Fruit fly (Drosophila melanogaster) whole organism, adult: Measurements from ENCODE around the gene RtGEF.

Experiments used
- CG11617 ChIP-seq: fragments of 200-800 bp; sonication (Bioruptor generic); optimal IDR thresholded peaks from 2 replicates; lab custom pipeline; 2017; ENCODE audit warnings: mild to moderate bottlenecking, missing biosample characterization, missing genetic modification reagents, missing genetic modification characterization
- CG12768 ChIP-seq: fragments of 200-800 bp; sonication (Bioruptor generic); optimal IDR thresholded peaks from 2 replicates; lab custom pipeline; 2017; ENCODE audit warnings: missing biosample characterization, missing genetic modification characterization, mild to moderate bottlenecking, moderate library complexity, missing genetic modification reagents
- CG5204 ChIP-seq: fragments of 200-800 bp; sonication (Bioruptor generic); optimal IDR thresholded peaks from 2 replicates; lab custom pipeline; 2016; ENCODE audit warnings: missing biosample characterization, missing genetic modification characterization
- Clk ChIP-seq: fragments of 200-800 bp; sonication (Bioruptor generic); optimal IDR thresholded peaks from 2 replicates; lab custom pipeline; 2017; ENCODE audit warnings: missing biosample characterization, missing genetic modification characterization
- Hr96 ChIP-seq: fragments of 200-800 bp; sonication (Bioruptor generic); optimal IDR thresholded peaks from 2 replicates; lab custom pipeline; 2016; ENCODE audit warnings: missing biosample characterization, missing genetic modification characterization
- Mnt ChIP-seq: fragments of 200-800 bp; sonication (Bioruptor generic); optimal IDR thresholded peaks from 2 replicates; lab custom pipeline; 2016; ENCODE audit warnings: missing biosample characterization, mild to moderate bottlenecking, missing genetic modification characterization
- cic ChIP-seq: fragments of 200-800 bp; sonication (Bioruptor generic); optimal IDR thresholded peaks from 2 replicates; lab custom pipeline; 2017; ENCODE audit warnings: missing biosample characterization, mild to moderate bottlenecking, missing genetic modification characterization, moderate library complexity
- cnc ChIP-seq, 2 experiments: fragments of >200 bp; optimal IDR thresholded peaks; 2 replicates each; lab custom pipeline; 2017
- toe ChIP-seq: fragments of 200-800 bp; sonication (Bioruptor generic); optimal IDR thresholded peaks from 2 replicates; lab custom pipeline; 2016; ENCODE audit warnings: missing biosample characterization, missing genetic modification characterization

- no peak for TF ChIP-seq Clk
- no peak for TF ChIP-seq CG5204 (GFP tag; lab: Kevin White, UChicago)
- no peak for TF ChIP-seq cnc (optimal IDR thresholded peaks at IDR 0.05; lab: Kevin White, UChicago)
- no peak for TF ChIP-seq Hr96 (GFP tag; lab: Kevin White, UChicago)
- no peak for TF ChIP-seq CG12768
- TF ChIP-seq CG11617 (GFP tag; lab: Kevin White, UChicago) = no peak
- no peak for TF ChIP-seq cic
- no peak for TF ChIP-seq toe (GFP tag; lab: Kevin White, UChicago)
- TF ChIP-seq Mnt = no peak
Measured at dm6 chr2L:20322013-20322638, 28.1 kb upstream of the RtGEF start.
